Worm (Caenorhabditis elegans): ENCODE results near the gene F26D2.3.
"Not testable (repeated sequence)": the region's sequence is repeated elsewhere in the genome, so short reads cannot be mapped to it uniquely, and the experiment has no call there.

DNA sequence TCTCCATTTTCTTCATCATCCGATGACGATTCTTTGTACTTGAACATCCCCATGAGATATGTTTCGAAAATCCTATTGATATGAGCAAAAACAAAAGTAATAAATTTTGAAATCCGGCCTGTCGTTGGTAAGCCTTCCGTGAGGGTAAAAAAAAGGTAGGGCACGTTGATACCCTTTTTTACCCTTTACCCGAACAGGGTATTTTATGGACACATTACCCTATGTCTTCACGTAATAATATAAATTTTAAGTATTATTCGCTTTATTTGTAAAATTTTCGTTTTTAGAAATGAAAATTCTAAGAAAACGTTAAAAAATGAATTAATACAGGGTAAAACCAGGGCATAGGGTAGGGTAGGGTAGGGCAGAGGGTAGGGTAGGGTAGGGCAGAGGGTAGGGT, 24.0 kb upstream of the F26D2.3 start, which contains the start of gene F13A7.7:
- TF ChIP-seq flt-1 (GFP tag; IDR thresholded peaks at IDR 0.05); ztf-23 (GFP tag; IDR thresholded peaks at IDR 0.05); ztf-29 (GFP tag; IDR thresholded peaks at IDR 0.05); med-1 (GFP tag; optimal IDR thresholded peaks at IDR 0.05; ENCODE audit: insufficient read depth); klf-2 (GFP tag; conservative IDR thresholded peaks at IDR 0.05); T22C8.4 (GFP tag; IDR thresholded peaks at IDR 0.05): not testable (repeated sequence)

Data from whole organism, midembryonic.